Worm (Caenorhabditis elegans) whole organism, L4 larva: ENCODE measurements around the gene tmem-258.

Source experiments
- ama-1 ChIP-seq: fragments of 150-350 bp; optimal IDR thresholded peaks from 2 replicates; lab custom pipeline; 2014; ENCODE audit warnings: inconsistent platforms, mixed read lengths
- nhr-77 ChIP-seq: fragments of 150-350 bp; optimal IDR thresholded peaks from 2 replicates; lab custom pipeline; 2014; ENCODE audit warnings: missing biosample characterization, missing genetic modification characterization
- spr-1 ChIP-seq: sonication (generic microtip); optimal IDR thresholded peaks from 2 replicates; lab custom pipeline; 2016; ENCODE audit warnings: mild to moderate bottlenecking, missing genetic modification characterization, missing compliant biosample characterization

DNA sequence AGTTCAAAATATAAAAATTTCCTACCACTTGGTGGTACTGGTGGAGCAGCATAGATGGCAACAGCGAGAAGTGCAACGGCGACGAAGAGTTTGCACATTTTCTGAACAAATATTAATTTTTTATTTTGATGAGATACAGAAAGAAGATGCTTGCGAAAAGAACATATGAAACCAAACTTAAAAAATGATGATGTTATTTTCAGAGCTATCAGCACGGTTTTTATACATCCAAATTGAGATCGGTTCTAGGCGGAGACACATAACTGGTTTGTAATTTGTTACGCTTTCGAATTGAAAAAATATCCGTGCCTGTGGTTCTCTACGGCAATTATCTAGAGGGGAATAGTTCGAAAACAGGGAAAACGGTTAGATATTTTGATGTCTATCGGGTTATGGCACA is 9.9 kb upstream of the tmem-258 start, which contains the start of gene txt-17:
- TF ChIP-seq spr-1: no peak
- no peak for TF ChIP-seq nhr-77 (tag; lab: Kevin White, UChicago)
- TF ChIP-seq ama-1: no peak
